Fruit fly (Drosophila melanogaster): Measurements from ENCODE around the gene ush.
A peak's percentile ranks its signal among the peaks of the same experiment; 100 is the strongest.

The ush gene

dm6 chr2L:429680-430484 is 46.1 kb upstream of the ush start (continued):
- TF ChIP-seq CG12659 (GFP tag; optimal IDR thresholded peaks at IDR 0.05) (no peak), Sox102F (GFP tag; optimal IDR thresholded peaks at IDR 0.05) (peak; percentile 38), seq (GFP tag; IDR thresholded peaks at IDR 0.05) (no peak), CG3407 (GFP tag; optimal IDR thresholded peaks at IDR 0.05) (peak; percentile 2), CG12299 (tag; optimal IDR thresholded peaks at IDR 0.05) (peak; percentile 5), CG15696 (tag; optimal IDR thresholded peaks at IDR 0.05) (peak; percentile 27), Xbp1 (GFP tag; optimal IDR thresholded peaks at IDR 0.05) (peak; percentile 51), slp2 (GFP tag; optimal IDR thresholded peaks at IDR 0.05) (peak; percentile 20), Ada2b (GFP tag; IDR thresholded peaks at IDR 0.05) (peak; percentile 35; the same call in 1 of the 2 replicates), CG30431 (GFP tag; optimal IDR thresholded peaks at IDR 0.05) (peak; percentile 23), jumu (GFP tag; optimal IDR thresholded peaks at IDR 0.05) (peak; percentile 72), Gsc (GFP tag; IDR thresholded peaks at IDR 0.05) (no peak), zf30C (GFP tag; optimal IDR thresholded peaks at IDR 0.05) (peak; percentile 61), HHEX (GFP tag; optimal IDR thresholded peaks at IDR 0.05) (peak; percentile 44), Opbp (GFP tag; IDR thresholded peaks at IDR 0.05; ENCODE audit: partially characterized antibody) (peak; percentile 40; the same call in 1 of the 3 replicates), croc (GFP tag; conservative IDR thresholded peaks at IDR 0.05) (peak; percentile 33; the same call in 1 of the 3 replicates), CG17328 (GFP tag; IDR thresholded peaks at IDR 0.05) (peak; percentile 55), fd64A (GFP tag; optimal IDR thresholded peaks at IDR 0.05) (no peak), nerfin-1 (tag; optimal IDR thresholded peaks at IDR 0.05) (no peak), twi (tag; optimal IDR thresholded peaks at IDR 0.05) (no peak), CG17186 (GFP tag; optimal IDR thresholded peaks at IDR 0.05) (no peak), Dip2 (GFP tag; IDR thresholded peaks at IDR 0.05) (no peak), dm (GFP tag; optimal IDR thresholded peaks at IDR 0.05) (peak; percentile 9), Eip74EF (GFP tag; optimal IDR thresholded peaks at IDR 0.05) (no peak), ap (GFP tag; IDR thresholded peaks at IDR 0.05) (no peak), Hr78 (GFP tag; optimal IDR thresholded peaks at IDR 0.05) (peak in 1 of 2 experiments; percentile 89), odd (GFP tag; optimal IDR thresholded peaks at IDR 0.05) (no peak), CG15073 (GFP tag; optimal IDR thresholded peaks at IDR 0.05) (no peak), CG2120 (GFP tag; optimal IDR thresholded peaks at IDR 0.05) (peak; percentile 79), cas (GFP tag; IDR thresholded peaks at IDR 0.05) (no peak), Pdp1 (GFP tag; optimal IDR thresholded peaks at IDR 0.05) (peak; percentile 61 to 64), CG9727 (GFP tag; optimal IDR thresholded peaks at IDR 0.05) (peak; percentile 56), CG31365 (tag; optimal IDR thresholded peaks at IDR 0.05) (no peak), CG10267 (tag; optimal IDR thresholded peaks at IDR 0.05) (peak; percentile 43), gfzf (GFP tag; optimal IDR thresholded peaks at IDR 0.05) (no peak), Hand (GFP tag; optimal IDR thresholded peaks at IDR 0.05) (no peak), CG13123 (GFP tag; optimal IDR thresholded peaks at IDR 0.05) (no peak), C15 (GFP tag; IDR thresholded peaks at IDR 0.05) (no peak), CG3726 (GFP tag; IDR thresholded peaks at IDR 0.05) (no peak), Atf3 (GFP tag; optimal IDR thresholded peaks at IDR 0.05) (peak; percentile 18), Dref (GFP tag; IDR thresholded peaks at IDR 0.05) (no peak), Oaz (GFP tag; IDR thresholded peaks at IDR 0.05) (no peak), pan (optimal IDR thresholded peaks at IDR 0.05) (no peak), pan (GFP tag; optimal IDR thresholded peaks at IDR 0.05 in 1 of 2, IDR thresholded peaks at IDR 0.05 in 1 of 2) (peak in 1 of 2 experiments; percentile 37), E2f1 (GFP tag; IDR thresholded peaks at IDR 0.05) (peak; percentile 21; the same call in 1 of the 2 replicates), grn (GFP tag; optimal IDR thresholded peaks at IDR 0.05) (no peak), CG11093 (GFP tag; IDR thresholded peaks at IDR 0.05) (0 out of 3 replicates have a peak, but pooled peaks have one; percentile 42), CG10462 (GFP tag; optimal IDR thresholded peaks at IDR 0.05) (no peak), Ravus (GFP tag; IDR thresholded peaks at IDR 0.05) (no peak)

All from whole organism, embryonic.